Fruit fly (Drosophila melanogaster) whole organism, pupa: ENCODE results near the gene CG10472.

Experiments used
- CG32121 ChIP-seq: fragments of 200-800 bp; sonication (Bioruptor generic); IDR thresholded peaks from 2 replicates; pipeline ENCODE4 v1.3.6; 2022; ENCODE audit warnings: missing biosample characterization, missing genetic modification characterization
- CG8159 ChIP-seq: fragments of 200-800 bp; sonication (Bioruptor generic); optimal IDR thresholded peaks from 3 replicates; lab custom pipeline; 2018; ENCODE audit warnings: missing biosample characterization, mild to moderate bottlenecking, missing genetic modification characterization, moderate library complexity
- CG8301 ChIP-seq: fragments of 200-800 bp; sonication (Bioruptor generic); optimal IDR thresholded peaks from 2 replicates; lab custom pipeline; 2018; ENCODE audit warnings: missing biosample characterization, mild to moderate bottlenecking, missing genetic modification characterization
- Snoo ChIP-seq: fragments of 200-800 bp; sonication (Bioruptor generic); optimal IDR thresholded peaks from 3 replicates; lab custom pipeline; 2017; ENCODE audit warnings: missing biosample characterization, mild to moderate bottlenecking, missing genetic modification characterization, inconsistent platforms
- rn ChIP-seq: fragments of 200-800 bp; sonication (Bioruptor generic); IDR thresholded peaks from 2 replicates; pipeline ENCODE4 v1.3.6; 2022; ENCODE audit warnings: missing biosample characterization, missing genetic modification characterization

dm6 chr3L:6108264-6109060 lies 45.8 kb upstream of the CG10472 start:
- TF ChIP-seq CG32121 (GFP tag; lab: Robert Waterston, UW) (no peak), CG8159 (no peak), CG8301 (tag; lab: Kevin White, UChicago) (no peak), Snoo (tag; lab: Kevin White, UChicago) (no peak), rn (GFP tag; lab: Robert Waterston, UW) (no peak)
